Worm (Caenorhabditis elegans): ENCODE results near the gene nep-22.

Gene nep-22

DNA sequence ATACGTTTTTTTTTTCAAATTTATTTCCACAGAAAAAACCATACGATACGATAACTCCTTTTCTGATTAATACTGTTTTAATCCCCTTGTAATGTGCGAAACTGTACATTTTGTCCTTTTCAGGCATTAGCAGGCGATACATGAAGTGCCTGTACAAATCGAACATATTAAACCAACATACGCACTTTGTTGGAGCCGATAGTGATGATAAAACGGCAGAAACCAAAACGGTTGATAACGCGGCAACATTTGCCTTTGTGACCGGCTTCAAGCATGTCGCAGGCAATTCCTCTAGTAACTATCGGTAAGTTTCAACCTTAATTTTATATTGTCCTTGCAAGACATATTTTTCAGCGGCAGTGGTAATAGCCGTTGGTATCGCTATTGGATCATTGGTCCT, at the start of gene nep-22:
Gene nep-22, plus strand, starts transcription at position 245 of the 400 bp plus-strand sequence.
- TF ChIP-seq F26F4.8 (GFP tag; conservative IDR thresholded peaks at IDR 0.05) (no peak), php-3 (GFP tag; IDR thresholded peaks at IDR 0.05) (0 out of 2 replicates have a peak, but pooled peaks have one; percentile 31), set-16 (GFP tag; IDR thresholded peaks at IDR 0.05) (no peak), hlh-11 (tag; optimal IDR thresholded peaks at IDR 0.05) (peak; percentile 36), pqm-1 (tag; optimal IDR thresholded peaks at IDR 0.05) (peak; percentile 87), nhr-41 (GFP tag; IDR thresholded peaks at IDR 0.05) (no peak), nhr-28 (tag; optimal IDR thresholded peaks at IDR 0.05) (peak; percentile 53), dmd-6 (GFP tag; IDR thresholded peaks at IDR 0.05) (peak; percentile 57)

DNA sequence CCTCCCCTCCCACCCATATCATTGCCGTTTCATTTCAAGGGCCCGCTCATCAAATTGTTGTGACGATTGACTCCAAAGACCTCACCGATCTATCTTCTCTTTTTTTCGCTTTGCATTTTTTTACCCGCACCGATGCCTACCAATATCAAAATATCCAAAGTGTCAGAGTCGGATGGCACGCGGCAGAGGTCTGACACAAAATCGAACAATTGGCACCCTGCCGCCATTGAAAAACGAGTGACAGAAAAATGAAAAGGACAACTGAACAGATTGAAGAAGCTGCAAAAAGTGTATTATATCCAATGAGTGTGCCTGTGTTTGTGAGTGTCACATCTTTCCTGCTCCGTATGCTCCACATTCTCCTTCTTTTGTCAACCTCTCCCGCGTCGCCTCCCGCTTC, 47.9 kb upstream of the nep-22 start:
- TF ChIP-seq nhr-28 (tag; optimal IDR thresholded peaks at IDR 0.05) (peak; percentile 9), nhr-42 (GFP tag; IDR thresholded peaks at IDR 0.05) (0 out of 2 replicates have a peak, but pooled peaks have one; percentile 52), aha-1 (tag) (peak; percentile 49), pha-4 (GFP tag; IDR thresholded peaks at IDR 0.05) (no peak), pha-4 (tag; optimal IDR thresholded peaks at IDR 0.05) (no peak), daf-16 (GFP tag; optimal IDR thresholded peaks at IDR 0.05) (peak in 1 of 2 experiments; percentile 51), daf-16 (tag; optimal IDR thresholded peaks at IDR 0.05) (no peak), nhr-11 (tag; optimal IDR thresholded peaks at IDR 0.05) (peak; percentile 78), nhr-237 (tag; optimal IDR thresholded peaks at IDR 0.05) (no peak), zip-11 (GFP tag; IDR thresholded peaks at IDR 0.05) (no peak)

DNA sequence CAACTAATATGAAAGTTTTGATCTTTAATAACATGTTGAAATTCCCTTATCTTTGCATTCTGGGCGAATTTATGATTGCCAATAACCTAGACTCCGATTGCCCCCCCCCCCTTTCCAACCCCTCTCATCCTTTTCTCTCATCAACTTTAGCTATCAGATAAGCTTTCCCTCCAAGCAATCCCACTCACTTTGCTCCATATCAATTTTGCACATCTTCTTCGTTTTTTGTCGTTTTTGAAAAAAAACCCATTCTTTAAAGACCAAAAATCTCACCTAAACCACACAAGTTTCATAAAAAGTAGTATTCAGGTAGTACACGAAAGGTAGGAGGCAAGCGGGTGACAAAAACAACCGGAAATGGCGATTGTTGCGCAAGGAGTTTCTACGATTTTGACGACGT, 46.5 kb upstream of the nep-22 start, which contains the start of gene twk-18:
Gene twk-18, plus strand, starts transcription at position 301 of the 400 bp plus-strand sequence.
- no peak for TF ChIP-seq fkh-10 (GFP tag; optimal IDR thresholded peaks at IDR 0.05)
- no peak for TF ChIP-seq unc-130 (GFP tag; optimal IDR thresholded peaks at IDR 0.05)

DNA sequence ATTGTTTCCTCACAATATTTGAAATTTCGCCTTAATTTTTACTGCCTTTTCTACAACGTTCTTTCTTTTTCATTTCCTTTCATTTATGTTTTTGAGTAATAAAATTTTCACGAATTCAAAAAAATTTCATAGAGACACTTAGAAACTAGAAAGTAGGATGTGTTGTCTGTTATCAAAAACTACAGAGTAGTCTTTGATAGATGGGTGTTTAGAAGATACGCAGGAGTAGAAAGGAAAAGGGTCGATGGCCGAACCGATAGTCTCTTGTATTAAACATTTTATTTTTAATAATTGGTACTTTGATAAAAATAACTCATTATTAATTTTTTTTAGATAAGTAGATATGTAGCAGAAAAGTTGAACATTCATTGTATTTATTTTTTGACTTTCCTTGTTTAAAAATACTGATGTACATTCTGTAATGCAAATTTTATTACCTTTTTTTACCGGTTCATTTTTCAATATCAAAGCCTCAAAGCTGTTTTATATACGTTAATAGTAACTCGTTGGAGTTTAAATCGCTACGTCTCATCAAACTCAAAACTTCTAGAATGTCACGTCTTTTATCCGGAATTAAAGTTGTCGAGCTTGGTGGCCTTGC, 42.4 kb upstream of the nep-22 start, which contains the start of gene C24A3.4:
Gene C24A3.4, plus strand, starts transcription at position 551 of the 601 bp plus-strand sequence.
- TF ChIP-seq Y105C5A.15 (GFP tag; IDR thresholded peaks at IDR 0.05) (no peak), nhr-28 (tag; optimal IDR thresholded peaks at IDR 0.05) (peak; percentile 50), aha-1 (tag) (no peak), egl-43 (GFP tag; IDR thresholded peaks at IDR 0.05) (no peak), daf-16 (GFP tag; optimal IDR thresholded peaks at IDR 0.05) (no peak), daf-16 (tag; optimal IDR thresholded peaks at IDR 0.05) (peak; percentile 70)

DNA sequence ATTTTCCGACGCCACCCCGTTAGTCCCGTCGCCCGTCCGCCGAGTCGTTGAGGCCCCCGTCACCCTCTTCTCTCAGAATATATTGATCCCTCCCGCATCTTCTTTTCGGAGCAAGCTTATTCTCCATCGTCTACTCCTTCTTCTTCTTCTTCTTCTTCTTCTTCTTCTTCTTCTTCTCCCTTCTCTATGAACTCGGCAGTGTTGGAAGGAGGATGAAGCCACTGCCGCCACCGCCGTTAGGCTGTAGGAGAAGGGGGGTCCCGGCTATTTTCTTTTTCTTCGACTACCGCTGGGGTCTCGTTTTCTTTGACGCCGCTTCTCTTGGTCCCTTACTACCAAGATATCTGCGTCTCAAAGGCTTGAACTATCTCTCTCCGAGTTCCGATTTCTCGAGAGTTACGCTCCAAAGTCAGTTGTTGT, 38.8 kb upstream of the nep-22 start:
- TF ChIP-seq gei-8 (GFP tag; optimal IDR thresholded peaks at IDR 0.05) (peak; percentile 8), madf-9 (GFP tag; conservative IDR thresholded peaks at IDR 0.05) (no peak), pha-4 (GFP tag; IDR thresholded peaks at IDR 0.05) (peak; percentile 14; the same call in 1 of the 2 replicates), pha-4 (tag; optimal IDR thresholded peaks at IDR 0.05) (no peak), hlh-30 (tag; optimal IDR thresholded peaks at IDR 0.05; ENCODE audit: insufficient read depth) (no peak), F26F4.8 (GFP tag; conservative IDR thresholded peaks at IDR 0.05) (no peak), rbr-2 (tag; optimal IDR thresholded peaks at IDR 0.05) (peak; percentile 61), F37D6.2 (tag; optimal IDR thresholded peaks at IDR 0.05) (peak; percentile 63), lsy-2 (tag; optimal IDR thresholded peaks at IDR 0.05) (peak in 1 of 2 experiments; percentile 23), mdl-1 (tag; optimal IDR thresholded peaks at IDR 0.05) (peak in 1 of 2 experiments; percentile 5), fkh-10 (GFP tag; optimal IDR thresholded peaks at IDR 0.05) (peak; percentile 40), aha-1 (tag) (peak; percentile 36), hmg-1.1 (GFP tag; IDR thresholded peaks at IDR 0.05) (peak; percentile 75), lin-13 (GFP tag; optimal IDR thresholded peaks at IDR 0.05) (no peak), mep-1 (tag; optimal IDR thresholded peaks at IDR 0.05) (peak; percentile 60), set-16 (GFP tag; IDR thresholded peaks at IDR 0.05) (peak; percentile 82), lin-15B (tag; optimal IDR thresholded peaks at IDR 0.05) (no peak), egl-43 (GFP tag; IDR thresholded peaks at IDR 0.05) (peak; percentile 66), ceh-20 (GFP tag; IDR thresholded peaks at IDR 0.05) (0 out of 2 replicates have a peak, but pooled peaks have one; percentile 32), hlh-11 (tag; optimal IDR thresholded peaks at IDR 0.05) (peak; percentile 46), lin-39 (tag; optimal IDR thresholded peaks at IDR 0.05) (peak; percentile 14), hif-1 (tag; optimal IDR thresholded peaks at IDR 0.05) (peak in 1 of 2 experiments; percentile 8), daf-16 (GFP tag; optimal IDR thresholded peaks at IDR 0.05) (peak in 1 of 2 experiments; percentile 34), daf-16 (tag; optimal IDR thresholded peaks at IDR 0.05) (no peak)

Data from whole organism, L4 larva.